Worm (Caenorhabditis elegans) whole organism, early embryonic: ENCODE results near the gene mmaa-1.

Source experiments
- B0310.2 ChIP-seq: sonication (generic microtip); optimal IDR thresholded peaks from 2 replicates; lab custom pipeline; 2016; ENCODE audit warnings: mild to moderate bottlenecking, missing genetic modification characterization, missing compliant biosample characterization
- F13C5.2 ChIP-seq: sonication (generic microtip); optimal IDR thresholded peaks from 2 replicates; lab custom pipeline; 2017; ENCODE audit warnings: mild to moderate bottlenecking, missing genetic modification characterization, inconsistent platforms, missing compliant biosample characterization
- aly-1 ChIP-seq: sonication (generic microtip); optimal IDR thresholded peaks from 2 replicates; lab custom pipeline; 2016; ENCODE audit warnings: missing genetic modification characterization, missing compliant biosample characterization
- ama-1 ChIP-seq: fragments of 150-350 bp; optimal IDR thresholded peaks from 2 replicates; lab custom pipeline; 2014
- ceh-13 ChIP-seq: fragments of 200-800 bp; sonication (Bioruptor generic); optimal IDR thresholded peaks from 2 replicates; lab custom pipeline; 2018; ENCODE audit warnings: mild to moderate bottlenecking, missing genetic modification characterization, missing compliant biosample characterization
- flt-1 ChIP-seq: fragments of 200-800 bp; sonication (Bioruptor generic); IDR thresholded peaks from 2 replicates; pipeline ENCODE4 v1.3.6; 2022; ENCODE audit warnings: missing genetic modification characterization, missing compliant biosample characterization
- hmbx-1 ChIP-seq: sonication (generic microtip); optimal IDR thresholded peaks from 2 replicates; lab custom pipeline; 2016; ENCODE audit warnings: mild to moderate bottlenecking, missing genetic modification characterization, missing compliant biosample characterization
- hnd-1 ChIP-seq: sonication (generic microtip); optimal IDR thresholded peaks from 2 replicates; lab custom pipeline; 2016; ENCODE audit warnings: missing genetic modification characterization, missing compliant biosample characterization
- scrt-1 ChIP-seq: fragments of 200-800 bp; sonication (Bioruptor generic); IDR thresholded peaks from 2 replicates; pipeline ENCODE4 v1.3.6; 2022; ENCODE audit warnings: missing genetic modification characterization, missing compliant biosample characterization
- tbx-37 ChIP-seq: fragments of 200-800 bp; sonication (Bioruptor generic); conservative IDR thresholded peaks from 2 replicates; pipeline ENCODE4 v1.3.6; 2022; ENCODE audit warnings: missing genetic modification reagents, missing genetic modification characterization, missing compliant biosample characterization

DNA sequence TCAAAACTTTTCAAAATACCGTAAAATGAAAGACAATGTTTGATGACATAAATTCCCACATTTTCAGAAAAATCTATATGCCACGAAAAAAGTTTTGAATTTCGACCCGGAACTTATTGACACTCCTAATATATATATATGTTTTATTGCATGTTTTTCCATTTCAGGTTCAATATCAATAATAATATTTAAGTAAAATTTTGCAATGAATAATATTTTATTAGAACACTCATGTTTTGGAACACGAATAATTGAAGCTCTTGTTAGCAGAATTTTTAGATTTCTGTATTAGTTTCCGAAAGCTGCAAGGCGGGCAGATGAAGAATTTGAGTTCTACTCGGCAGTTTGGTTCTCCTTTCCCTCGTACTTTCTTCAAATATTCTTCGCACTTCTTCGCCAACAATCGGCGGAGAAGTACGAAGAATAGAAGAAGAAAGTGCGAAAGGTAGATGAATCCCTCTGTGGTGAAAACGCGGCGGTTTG lies 7.6 kb downstream of the mmaa-1 start, which contains the start of gene T02G5.3:
- no peak for TF ChIP-seq aly-1 (tag; lab: Kevin White, UChicago)
- TF ChIP-seq ama-1 (lab: Kevin White, UChicago), result no peak
- TF ChIP-seq hnd-1 (tag; lab: Kevin White, UChicago), result no peak
- no peak for TF ChIP-seq tbx-37
- no peak for TF ChIP-seq ceh-13 (GFP tag; lab: Kevin White, UChicago)
- no peak for TF ChIP-seq F13C5.2 (tag; lab: Kevin White, UChicago)
- peak; percentile 19 for TF ChIP-seq B0310.2 (tag; lab: Kevin White, UChicago)
- no peak for TF ChIP-seq flt-1
- TF ChIP-seq hmbx-1 (tag; lab: Kevin White, UChicago), result no peak
- no peak for TF ChIP-seq scrt-1 (GFP tag; lab: Robert Waterston, UW)
